Fruit fly (Drosophila melanogaster) Kc167 (cell line): ENCODE data around the gene CG42613.

ENCODE experiments used
- Myc ChIP-seq: fragments of >200 bp; optimal IDR thresholded peaks from 2 replicates; lab custom pipeline; 2017; ENCODE audit warnings: missing external identifiers
- Sin3A ChIP-seq: fragments of >200 bp; optimal IDR thresholded peaks from 2 replicates; lab custom pipeline; 2018; ENCODE audit warnings: missing external identifiers
- h ChIP-seq: fragments of >200 bp; optimal IDR thresholded peaks from 3 replicates; lab custom pipeline; 2018; ENCODE audit warnings: missing external identifiers
- insv ChIP-seq: fragments of >200 bp; optimal IDR thresholded peaks from 3 replicates; lab custom pipeline; 2018; ENCODE audit warnings: missing external identifiers
- psq ChIP-seq: fragments of >200 bp; optimal IDR thresholded peaks from 2 replicates; lab custom pipeline; 2017; ENCODE audit warnings: missing external identifiers
- ttk ChIP-seq: sonication (Bioruptor generic); optimal IDR thresholded peaks from 2 replicates; lab custom pipeline; 2017; ENCODE audit warnings: missing external identifiers

DNA sequence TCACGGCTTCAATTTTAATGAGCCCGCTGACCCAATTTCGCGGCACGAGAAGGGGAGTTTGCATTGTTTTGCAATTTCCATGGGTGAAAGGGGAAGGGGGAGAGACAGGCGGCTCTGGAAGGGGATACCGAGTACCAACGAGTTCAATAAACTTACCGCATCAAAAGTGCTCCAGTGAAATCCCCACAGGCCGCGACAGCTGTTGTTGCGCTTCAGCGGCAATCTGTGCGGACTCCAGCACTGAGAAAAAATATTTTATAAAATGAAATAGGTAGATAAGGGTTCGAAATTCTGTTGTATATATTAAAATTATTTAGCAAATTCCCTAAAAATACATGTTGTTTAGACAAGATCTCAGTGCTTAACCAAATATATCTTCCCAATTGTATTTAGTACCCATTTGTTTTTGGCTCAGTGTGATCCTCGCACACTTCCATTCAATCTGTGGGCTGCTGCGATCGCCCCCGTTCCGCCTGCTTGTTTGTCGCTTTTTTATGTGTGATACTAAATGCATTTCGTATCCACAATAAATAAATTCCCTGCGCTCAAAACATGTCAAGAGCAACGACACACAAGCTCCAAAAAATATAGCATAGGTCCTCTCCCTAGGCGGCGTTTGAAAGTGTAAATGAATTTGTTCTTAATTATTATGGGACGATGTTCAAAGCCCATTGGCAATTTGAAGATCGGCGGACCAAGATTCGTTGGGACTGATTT is 66.7 kb downstream of the CG42613 start:
- TF ChIP-seq h (lab: Kevin White, UChicago) (no peak), insv (lab: Kevin White, UChicago) (no peak), Sin3A (lab: Kevin White, UChicago) (no peak), ttk (lab: Kevin White, UChicago) (no peak), psq (no peak), Myc (lab: Kevin White, UChicago) (no peak)
